Fruit fly (Drosophila melanogaster) whole organism: ENCODE results near the gene CG32669.

Experiments
- CG8478 ChIP-seq: fragments of >200 bp; optimal IDR thresholded peaks from 2 replicates; lab custom pipeline; 2018; ENCODE audit warnings: inconsistent platforms
- Dll ChIP-seq: fragments of >200 bp; optimal IDR thresholded peaks from 2 replicates; lab custom pipeline; 2017
- EcR ChIP-seq, 2 experiments: fragments of >200 bp; optimal IDR thresholded peaks; 2 replicates each; lab custom pipeline; 2017; ENCODE audit warnings: missing biosample characterization in 2 of 2, missing genetic modification characterization in 2 of 2, missing genetic modification reagents in 2 of 2
- pan ChIP-seq: fragments of >200 bp; optimal IDR thresholded peaks from 2 replicates; lab custom pipeline; 2017
- psq ChIP-seq: fragments of >200 bp; optimal IDR thresholded peaks from 2 replicates; lab custom pipeline; 2017
- usp ChIP-seq: fragments of >200 bp; optimal IDR thresholded peaks from 2 replicates; lab custom pipeline; 2017; ENCODE audit warnings: missing biosample characterization, missing genetic modification characterization, mixed read lengths

dm6 chrX:10823441-10823818, 21.5 kb downstream of the CG32669 start:
- TF ChIP-seq CG8478 (lab: Kevin White, UChicago) (no peak), pan (no peak), usp (GFP tag; lab: Kevin White, UChicago) (no peak), EcR (GFP tag; optimal IDR thresholded peaks at IDR 0.05; lab: Kevin White, UChicago) (no peak), psq (lab: Kevin White, UChicago) (no peak), Dll (lab: Kevin White, UChicago) (no peak)
